Worm (Caenorhabditis elegans): Measurements from ENCODE around the gene F26F4.2.

DNA sequence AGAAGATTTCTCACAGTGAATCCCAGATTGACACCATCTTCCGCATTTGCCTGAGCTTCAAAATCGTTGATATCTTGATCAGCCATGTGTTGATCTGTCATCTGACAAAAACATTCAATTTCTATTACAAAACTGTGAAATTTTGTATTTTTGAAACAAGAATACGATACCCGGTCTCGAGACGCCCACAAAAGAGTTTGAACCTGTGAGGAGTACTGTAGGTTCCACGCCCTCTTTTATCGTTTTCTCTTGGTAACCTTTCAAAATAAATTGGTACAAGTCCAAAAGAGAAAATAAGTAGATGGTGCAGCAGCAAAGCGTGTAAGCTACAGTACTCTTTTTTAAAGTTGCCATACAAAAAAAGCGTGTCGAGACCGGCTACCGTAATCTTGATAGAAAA, 1.1 kb upstream of the F26F4.2 start, which contains the start of gene F26F4.12:
- TF ChIP-seq ceh-36 (tag; optimal IDR thresholded peaks at IDR 0.05) (no peak), hmbx-1 (tag; optimal IDR thresholded peaks at IDR 0.05) (no peak), F13C5.2 (tag; optimal IDR thresholded peaks at IDR 0.05) (no peak), tbx-11 (GFP tag; IDR thresholded peaks at IDR 0.05) (no peak), ama-1 (optimal IDR thresholded peaks at IDR 0.05) (no peak), flt-1 (GFP tag; IDR thresholded peaks at IDR 0.05) (no peak), tbx-37 (GFP tag; conservative IDR thresholded peaks at IDR 0.05) (no peak), pes-1 (GFP tag; IDR thresholded peaks at IDR 0.05) (no peak), B0310.2 (tag; optimal IDR thresholded peaks at IDR 0.05) (no peak)
